Worm (Caenorhabditis elegans) whole organism, L4/young adult: ENCODE results near the gene F13C5.2.

Source experiments
- W03F9.2 ChIP-seq: fragments of 150-350 bp; optimal IDR thresholded peaks from 2 replicates; lab custom pipeline; 2014; ENCODE audit warnings: missing biosample characterization, missing genetic modification characterization
- dao-5 ChIP-seq: sonication (generic microtip); optimal IDR thresholded peaks from 2 replicates; lab custom pipeline; 2016; ENCODE audit warnings: missing genotype, missing genetic modification characterization, moderate library complexity, missing compliant biosample characterization
- him-1 ChIP-seq: sonication (generic microtip); optimal IDR thresholded peaks from 2 replicates; lab custom pipeline; 2016; ENCODE audit warnings: missing genotype, missing genetic modification reagents, missing genetic modification characterization, missing compliant biosample characterization

F13C5.2 gene

DNA sequence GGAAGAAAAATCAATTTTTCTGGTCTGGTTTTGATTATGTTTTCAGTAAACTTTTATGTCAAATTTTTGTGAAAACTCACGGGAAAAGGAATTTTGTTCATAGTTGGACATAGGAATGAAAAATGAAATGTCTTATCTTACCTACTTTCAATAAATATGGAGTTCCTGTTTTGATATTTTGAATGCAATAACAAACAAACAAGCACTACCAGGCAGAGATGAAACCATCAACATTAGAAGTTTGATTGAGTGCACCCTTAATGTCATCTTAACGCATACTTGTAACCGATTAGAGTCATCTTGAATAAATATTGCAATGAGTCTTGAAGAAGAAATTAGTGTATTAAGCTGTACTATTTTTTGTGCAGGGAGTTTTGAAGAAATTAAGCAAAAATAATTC, 47.7 kb downstream of the F13C5.2 start, which contains the start of gene M6.11:
M6.11 (minus strand) TSS at position 101 of the 400 bp plus-strand sequence.
- no peak for TF ChIP-seq dao-5 (tag; lab: Kevin White, UChicago)
- TF ChIP-seq him-1, result no peak
- no peak for TF ChIP-seq W03F9.2 (tag; lab: Kevin White, UChicago)

DNA sequence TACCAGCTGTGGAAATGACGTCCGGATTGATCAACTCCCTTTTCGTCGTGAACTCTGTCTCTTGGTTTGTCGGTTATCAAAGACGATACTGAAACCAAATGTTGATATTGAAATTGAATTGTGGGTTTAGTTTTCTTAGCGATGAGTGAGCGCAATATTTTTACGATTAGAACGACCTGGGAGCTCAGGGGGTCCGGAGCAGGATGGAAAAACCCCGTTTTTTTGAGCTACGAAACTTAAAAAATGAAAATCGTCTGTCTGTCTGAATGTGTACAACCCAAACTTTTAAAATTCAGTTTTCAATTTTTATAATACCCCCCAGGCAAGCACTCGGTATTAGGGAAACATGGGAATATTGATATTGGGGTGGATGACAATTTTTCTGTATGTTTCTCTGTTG, 49.1 kb downstream of the F13C5.2 start:
- TF ChIP-seq W03F9.2 (tag; lab: Kevin White, UChicago) (no peak), dao-5 (tag; lab: Kevin White, UChicago) (no peak), him-1 (no peak)

DNA sequence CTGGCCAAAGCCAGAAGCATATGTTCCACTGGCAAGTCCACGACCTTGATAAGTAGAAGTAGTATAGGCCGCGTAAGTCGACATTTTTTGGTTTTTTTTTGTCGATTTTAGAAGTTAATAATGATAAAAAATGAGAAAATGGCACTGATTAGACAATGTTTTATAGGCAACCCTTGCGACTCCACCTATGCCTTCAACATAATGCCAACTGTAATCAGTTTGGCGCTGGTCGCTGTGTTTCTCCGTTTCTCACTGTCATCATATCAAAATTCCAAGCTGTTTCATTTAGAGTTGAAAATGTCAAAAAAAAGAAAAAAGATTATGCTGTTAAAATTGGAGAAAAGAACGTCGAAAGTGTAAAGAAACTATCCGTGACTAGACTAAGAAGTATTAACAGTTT, 51.8 kb downstream of the F13C5.2 start:
- no peak for TF ChIP-seq W03F9.2 (tag; lab: Kevin White, UChicago)
- no peak for TF ChIP-seq him-1
- no peak for TF ChIP-seq dao-5 (tag; lab: Kevin White, UChicago)
